Worm (Caenorhabditis elegans) whole organism, young adult: ENCODE measurements around the gene chil-25.

Source experiments
- B0019.2 ChIP-seq: fragments of 200-800 bp; sonication (Bioruptor generic); conservative IDR thresholded peaks from 2 replicates; pipeline ENCODE4 v1.3.6; 2022; ENCODE audit warnings: missing genetic modification reagents, missing genetic modification characterization, missing compliant biosample characterization
- F10E7.11 ChIP-seq: sonication (generic microtip); optimal IDR thresholded peaks from 2 replicates; lab custom pipeline; 2017; ENCODE audit warnings: mild to moderate bottlenecking, missing genetic modification characterization, moderate library complexity, missing compliant biosample characterization
- F22D6.2 ChIP-seq: sonication (generic microtip); optimal IDR thresholded peaks from 2 replicates; lab custom pipeline; 2016; ENCODE audit warnings: mild to moderate bottlenecking, missing genetic modification characterization, missing compliant biosample characterization
- F49E8.2 ChIP-seq: sonication (generic microtip); optimal IDR thresholded peaks from 3 replicates; lab custom pipeline; 2017; ENCODE audit warnings: missing genetic modification characterization, mild to moderate bottlenecking, missing compliant biosample characterization, antibody characterized with exemption, moderate library complexity; ENCODE audit not compliant: insufficient read depth
- F52B5.7 ChIP-seq: sonication (generic microtip); optimal IDR thresholded peaks from 2 replicates; lab custom pipeline; 2016; ENCODE audit warnings: mild to moderate bottlenecking, missing genetic modification characterization, missing compliant biosample characterization
- T07F8.4 ChIP-seq: sonication (generic microtip); optimal IDR thresholded peaks from 2 replicates; lab custom pipeline; 2016; ENCODE audit warnings: mild to moderate bottlenecking, missing genetic modification characterization, moderate library complexity, missing compliant biosample characterization
- Y67H2A.10 ChIP-seq: fragments of 200-800 bp; sonication (Bioruptor generic); conservative IDR thresholded peaks from 2 replicates; pipeline ENCODE4 v1.3.6; 2022; ENCODE audit warnings: missing genetic modification reagents, missing genetic modification characterization, missing compliant biosample characterization
- ZK185.1 ChIP-seq: sonication (generic microtip); optimal IDR thresholded peaks from 2 replicates; lab custom pipeline; 2016; ENCODE audit warnings: mild to moderate bottlenecking, missing genetic modification characterization, missing compliant biosample characterization; ENCODE audit not compliant: poor library complexity, severe bottlenecking
- akir-1 ChIP-seq: fragments of 200-800 bp; sonication (Bioruptor generic); optimal IDR thresholded peaks from 2 replicates; lab custom pipeline; 2018; ENCODE audit warnings: mild to moderate bottlenecking, missing genetic modification characterization, moderate library complexity, missing compliant biosample characterization
- aptf-2 ChIP-seq: fragments of 200-800 bp; sonication (Bioruptor generic); conservative IDR thresholded peaks from 2 replicates; pipeline ENCODE4 v1.3.6; 2022; ENCODE audit warnings: missing genetic modification reagents, missing genetic modification characterization, missing compliant biosample characterization
- atf-7 ChIP-seq: sonication (generic microtip); optimal IDR thresholded peaks from 2 replicates; lab custom pipeline; 2017; ENCODE audit warnings: mild to moderate bottlenecking, missing genetic modification characterization, missing compliant biosample characterization
- athp-1 ChIP-seq: sonication (generic microtip); optimal IDR thresholded peaks from 2 replicates; lab custom pipeline; 2017; ENCODE audit warnings: mild to moderate bottlenecking, missing genetic modification characterization, missing compliant biosample characterization
- ceh-91 ChIP-seq: fragments of 200-800 bp; sonication (Bioruptor generic); IDR thresholded peaks from 2 replicates; pipeline ENCODE4 v1.3.6; 2022; ENCODE audit warnings: missing genetic modification reagents, missing genetic modification characterization, missing compliant biosample characterization
- egl-44 ChIP-seq: fragments of 200-800 bp; sonication (Bioruptor generic); IDR thresholded peaks from 2 replicates; pipeline ENCODE4 v1.3.6; 2022; ENCODE audit warnings: missing genetic modification reagents, missing genetic modification characterization, missing compliant biosample characterization
- hlh-12 ChIP-seq: sonication (generic microtip); optimal IDR thresholded peaks from 2 replicates; lab custom pipeline; 2016; ENCODE audit warnings: missing genetic modification characterization, missing compliant biosample characterization
- hmg-1.2 ChIP-seq: fragments of 200-800 bp; sonication (Bioruptor generic); IDR thresholded peaks from 2 replicates; pipeline ENCODE4 v1.3.6; 2022; ENCODE audit warnings: missing genetic modification reagents, missing genetic modification characterization, missing compliant biosample characterization
- hmg-20 ChIP-seq: fragments of 200-800 bp; sonication (Bioruptor generic); IDR thresholded peaks from 2 replicates; pipeline ENCODE4 v1.3.6; 2022; ENCODE audit warnings: missing genetic modification reagents, missing genetic modification characterization, missing compliant biosample characterization
- hsf-1 ChIP-seq: fragments of 200-800 bp; sonication (Bioruptor generic); IDR thresholded peaks from 2 replicates; pipeline ENCODE4 v1.3.6; 2022; ENCODE audit warnings: missing genetic modification reagents, missing genetic modification characterization, missing compliant biosample characterization
- let-607 ChIP-seq, 2 experiments: fragments of 200-800 bp in 1 of 2; sonication (Bioruptor generic) in 1 of 2; sonication (generic microtip) in 1 of 2; optimal IDR thresholded peaks; 2 replicates each; lab custom pipeline; 2016 to 2018; ENCODE audit warnings: mild to moderate bottlenecking in 2 of 2, missing compliant biosample characterization in 2 of 2, missing genetic modification characterization in 2 of 2, moderate library complexity in 2 of 2, missing genotype in 1 of 2
- lin-40 ChIP-seq: sonication (generic microtip); optimal IDR thresholded peaks from 2 replicates; lab custom pipeline; 2016; ENCODE audit warnings: missing genetic modification characterization, mild to moderate bottlenecking, missing compliant biosample characterization, missing genotype, missing genetic modification reagents
- lsl-1 ChIP-seq: fragments of 200-800 bp; sonication (Bioruptor generic); optimal IDR thresholded peaks from 2 replicates; lab custom pipeline; 2018; ENCODE audit warnings: mild to moderate bottlenecking, missing genetic modification characterization, moderate library complexity, missing compliant biosample characterization
- mcd-1 ChIP-seq: fragments of 200-800 bp; sonication (Bioruptor generic); IDR thresholded peaks from 2 replicates; pipeline ENCODE4 v1.3.6; 2022; ENCODE audit warnings: missing genetic modification reagents, missing genetic modification characterization, missing compliant biosample characterization
- nfya-1 ChIP-seq: sonication (generic microtip); optimal IDR thresholded peaks from 2 replicates; lab custom pipeline; 2017; ENCODE audit warnings: antibody characterized with exemption, missing compliant biosample characterization, missing genetic modification characterization, borderline replicate concordance; ENCODE audit not compliant: insufficient read depth
- nfyb-1 ChIP-seq: fragments of 200-800 bp; sonication (Bioruptor generic); IDR thresholded peaks from 2 replicates; pipeline ENCODE4 v1.3.6; 2022; ENCODE audit warnings: missing genetic modification reagents, missing genetic modification characterization, missing compliant biosample characterization
- nhr-120 ChIP-seq: fragments of 200-800 bp; sonication (Bioruptor generic); IDR thresholded peaks from 2 replicates; pipeline ENCODE4 v1.3.6; 2022; ENCODE audit warnings: missing genetic modification characterization, missing compliant biosample characterization
- rcor-1 ChIP-seq: fragments of 200-800 bp; sonication (Bioruptor generic); IDR thresholded peaks from 2 replicates; pipeline ENCODE4 v1.3.6; 2022; ENCODE audit warnings: missing genetic modification reagents, missing genetic modification characterization, missing compliant biosample characterization
- rpc-1 ChIP-seq, 2 experiments: fragments of 150-350 bp in 1 of 2; sonication (generic microtip) in 1 of 2; optimal IDR thresholded peaks; 2 replicates each; lab custom pipeline; 2014 to 2018; ENCODE audit warnings: missing biosample characterization in 1 of 2, missing genetic modification characterization in 1 of 2, missing genetic modification reagents in 1 of 2, missing genotype in 1 of 2
- sdz-38 ChIP-seq: sonication (generic microtip); optimal IDR thresholded peaks from 2 replicates; lab custom pipeline; 2016; ENCODE audit warnings: missing genotype, missing genetic modification characterization, missing compliant biosample characterization
- sea-2 ChIP-seq: fragments of 200-800 bp; sonication (Bioruptor generic); IDR thresholded peaks from 2 replicates; pipeline ENCODE4 v1.3.6; 2022; ENCODE audit warnings: missing genetic modification characterization, missing compliant biosample characterization
- snpc-1.1 ChIP-seq: sonication (generic microtip); optimal IDR thresholded peaks from 2 replicates; lab custom pipeline; 2017; ENCODE audit warnings: missing genetic modification characterization, mild to moderate bottlenecking, missing compliant biosample characterization, antibody characterized with exemption, moderate library complexity, missing genotype, missing genetic modification reagents; ENCODE audit not compliant: insufficient read depth
- snpc-3.4 ChIP-seq: sonication (generic microtip); optimal IDR thresholded peaks from 2 replicates; lab custom pipeline; 2017; ENCODE audit warnings: missing genetic modification characterization, mild to moderate bottlenecking, missing compliant biosample characterization, antibody characterized with exemption, moderate library complexity, missing genotype, missing genetic modification reagents
- sptf-2 ChIP-seq: fragments of 200-800 bp; sonication (Bioruptor generic); optimal IDR thresholded peaks from 2 replicates; lab custom pipeline; 2018; ENCODE audit warnings: mild to moderate bottlenecking, missing genetic modification characterization, missing compliant biosample characterization
- tbp1 ChIP-seq: fragments of 200-800 bp; sonication (Bioruptor generic); optimal IDR thresholded peaks from 2 replicates; lab custom pipeline; 2018; ENCODE audit warnings: mild to moderate bottlenecking, missing genetic modification characterization, missing compliant biosample characterization
- tlf-1 ChIP-seq: fragments of 200-800 bp; sonication (Bioruptor generic); optimal IDR thresholded peaks from 2 replicates; lab custom pipeline; 2018; ENCODE audit warnings: mild to moderate bottlenecking, missing genetic modification characterization, missing compliant biosample characterization
- xnd-1 ChIP-seq: sonication (generic microtip); optimal IDR thresholded peaks from 2 replicates; lab custom pipeline; 2016; ENCODE audit warnings: missing genotype, missing genetic modification reagents, missing genetic modification characterization, missing compliant biosample characterization
- ztf-22 ChIP-seq: fragments of 200-800 bp; sonication (Bioruptor generic); optimal IDR thresholded peaks from 2 replicates; lab custom pipeline; 2018; ENCODE audit warnings: mild to moderate bottlenecking, missing genetic modification characterization, moderate library complexity, missing compliant biosample characterization
- ztf-25 ChIP-seq: fragments of 200-800 bp; sonication (Bioruptor generic); IDR thresholded peaks from 2 replicates; pipeline ENCODE4 v1.3.6; 2022; ENCODE audit warnings: missing genetic modification reagents, missing genetic modification characterization, missing compliant biosample characterization
- ztf-28 ChIP-seq: fragments of 200-800 bp; sonication (Bioruptor generic); IDR thresholded peaks from 2 replicates; pipeline ENCODE4 v1.3.6; 2022; ENCODE audit warnings: missing genetic modification reagents, missing genetic modification characterization, missing compliant biosample characterization
- ztf-6 ChIP-seq: fragments of 200-800 bp; sonication (Bioruptor generic); IDR thresholded peaks from 2 replicates; pipeline ENCODE4 v1.3.6; 2022; ENCODE audit warnings: missing genetic modification reagents, missing genetic modification characterization, missing compliant biosample characterization

chil-25 gene

DNA sequence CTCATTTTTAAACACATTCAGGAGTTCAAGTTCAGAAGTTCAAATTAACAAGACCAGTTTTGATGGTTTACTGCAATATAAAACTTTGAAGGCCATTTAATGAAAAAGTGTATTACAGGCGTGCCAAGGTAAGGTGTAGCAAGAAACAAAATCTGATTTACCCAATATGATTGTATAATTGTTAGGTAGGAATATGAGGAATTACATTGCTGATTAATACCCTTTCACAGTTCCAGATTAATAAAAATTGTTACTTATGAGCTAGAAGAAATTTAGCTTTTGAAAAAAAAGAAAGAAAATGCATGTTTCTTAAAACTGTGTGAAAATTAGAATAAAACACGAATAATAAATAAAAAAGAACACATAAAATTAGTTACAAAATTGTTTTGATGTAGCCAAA is 40.7 kb downstream of the chil-25 start, which contains the start of gene kin-15:
Gene kin-15 (minus strand): TSS at position 101 of the 400 bp plus-strand sequence.
- TF ChIP-seq tlf-1 (GFP tag; lab: Kevin White, UChicago) (no peak), F52B5.7 (tag; lab: Kevin White, UChicago) (no peak), akir-1 (GFP tag; lab: Kevin White, UChicago) (no peak), athp-1 (tag; lab: Kevin White, UChicago) (no peak), F22D6.2 (no peak), let-607 (tag; optimal IDR thresholded peaks at IDR 0.05; lab: Kevin White, UChicago) (no peak), hmg-20 (GFP tag; lab: Robert Waterston, UW) (no peak), ZK185.1 (no peak), ztf-22 (GFP tag; lab: Kevin White, UChicago) (no peak), ztf-28 (no peak), rcor-1 (GFP tag; lab: Robert Waterston, UW) (no peak), egl-44 (GFP tag; lab: Robert Waterston, UW) (no peak), hmg-1.2 (GFP tag; lab: Robert Waterston, UW) (no peak), ceh-91 (no peak), T07F8.4 (tag; lab: Kevin White, UChicago) (no peak), Y67H2A.10 (GFP tag; lab: Robert Waterston, UW) (no peak), nhr-120 (GFP tag; lab: Robert Waterston, UW) (no peak), tbp1 (GFP tag; lab: Kevin White, UChicago) (no peak), snpc-3.4 (tag; lab: Kevin White, UChicago) (no peak), lsl-1 (GFP tag; lab: Kevin White, UChicago) (no peak)

DNA sequence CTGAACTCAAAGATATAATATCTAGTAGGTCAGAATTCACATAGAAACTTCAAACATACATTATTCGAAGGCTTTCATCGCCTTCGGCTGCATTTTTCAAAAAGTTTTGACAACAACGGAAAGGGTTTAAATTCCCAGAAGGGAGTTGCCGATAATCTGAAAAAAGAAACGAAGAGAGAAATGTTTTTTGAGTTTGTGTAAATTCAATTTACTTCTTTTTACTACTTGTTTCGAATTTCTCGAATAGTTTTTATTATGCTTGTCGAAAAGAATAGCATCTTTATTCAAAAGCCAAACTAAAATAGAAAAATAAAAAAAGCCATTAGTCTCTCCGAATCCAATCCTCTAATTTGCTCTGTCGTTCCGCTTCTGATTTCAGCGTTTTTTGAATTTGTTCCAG is 43.1 kb downstream of the chil-25 start:
- TF ChIP-seq xnd-1 (tag; lab: Kevin White, UChicago) (no peak), F49E8.2 (tag; lab: Kevin White, UChicago) (no peak), ztf-25 (GFP tag; lab: Robert Waterston, UW) (no peak), sptf-2 (GFP tag; lab: Kevin White, UChicago) (no peak), lin-40 (no peak), B0019.2 (no peak), nfya-1 (tag; lab: Kevin White, UChicago) (no peak), atf-7 (tag; lab: Kevin White, UChicago) (no peak), egl-44 (GFP tag; lab: Robert Waterston, UW) (no peak), F10E7.11 (tag; lab: Kevin White, UChicago) (no peak), hsf-1 (no peak)

DNA sequence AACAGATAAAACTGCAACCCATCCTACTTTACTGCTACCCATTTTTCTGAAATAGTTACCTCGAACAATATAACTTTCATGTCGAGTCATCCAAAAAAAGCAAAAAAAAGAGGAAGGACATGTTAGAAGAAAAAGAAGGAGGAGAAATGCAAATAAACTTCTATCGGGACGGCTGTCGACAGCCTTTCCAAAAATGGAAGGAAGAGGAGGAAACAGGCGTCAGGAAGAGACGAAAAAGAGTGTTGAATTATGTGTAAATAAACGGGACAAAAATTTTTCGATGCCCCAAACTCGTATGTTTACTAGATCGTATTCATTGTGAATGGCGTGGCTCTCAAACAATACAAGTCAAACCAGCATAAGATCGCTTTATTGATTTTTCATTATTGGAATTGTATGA is 46.6 kb downstream of the chil-25 start, which contains the start of gene M176.5:
Gene M176.5 (minus strand): TSS at position 101 of the 400 bp plus-strand sequence.
- TF ChIP-seq snpc-1.1 (tag; lab: Kevin White, UChicago) (no peak), akir-1 (GFP tag; lab: Kevin White, UChicago) (no peak), mcd-1 (GFP tag; lab: Robert Waterston, UW) (no peak), hlh-12 (no peak), nfyb-1 (GFP tag; lab: Robert Waterston, UW) (no peak), aptf-2 (no peak), ceh-91 (no peak), sea-2 (GFP tag; lab: Robert Waterston, UW) (no peak), sdz-38 (no peak), rpc-1 (optimal IDR thresholded peaks at IDR 0.05; lab: Kevin White, UChicago) (no peak), rpc-1 (tag; optimal IDR thresholded peaks at IDR 0.05; lab: Kevin White, UChicago) (no peak), ztf-6 (GFP tag; lab: Robert Waterston, UW) (no peak), ztf-25 (GFP tag; lab: Robert Waterston, UW) (no peak), lsl-1 (GFP tag; lab: Kevin White, UChicago) (no peak), F22D6.2 (no peak)
